Fruit fly (Drosophila melanogaster) whole organism, adult: ENCODE measurements around the gene Pss.

Source experiments
- CG11617 ChIP-seq: fragments of 200-800 bp; sonication (Bioruptor generic); optimal IDR thresholded peaks from 2 replicates; lab custom pipeline; 2017; ENCODE audit warnings: mild to moderate bottlenecking, missing biosample characterization, missing genetic modification reagents, missing genetic modification characterization
- CG12768 ChIP-seq: fragments of 200-800 bp; sonication (Bioruptor generic); optimal IDR thresholded peaks from 2 replicates; lab custom pipeline; 2017; ENCODE audit warnings: missing biosample characterization, missing genetic modification characterization, mild to moderate bottlenecking, moderate library complexity, missing genetic modification reagents
- CG1620 ChIP-seq: fragments of 200-800 bp; sonication (Bioruptor generic); optimal IDR thresholded peaks from 2 replicates; lab custom pipeline; 2016; ENCODE audit warnings: missing biosample characterization, missing genetic modification characterization
- CG33017 ChIP-seq: fragments of 200-800 bp; sonication (Bioruptor generic); optimal IDR thresholded peaks from 2 replicates; lab custom pipeline; 2018; ENCODE audit warnings: missing biosample characterization, mild to moderate bottlenecking, missing genetic modification characterization, moderate library complexity
- CG7045 ChIP-seq: fragments of 200-800 bp; sonication (Bioruptor generic); optimal IDR thresholded peaks from 2 replicates; lab custom pipeline; 2017; ENCODE audit warnings: missing biosample characterization, mild to moderate bottlenecking, missing genetic modification characterization
- Mnt ChIP-seq: fragments of 200-800 bp; sonication (Bioruptor generic); optimal IDR thresholded peaks from 2 replicates; lab custom pipeline; 2016; ENCODE audit warnings: missing biosample characterization, mild to moderate bottlenecking, missing genetic modification characterization
- bab1 ChIP-seq: fragments of 200-800 bp; sonication (Bioruptor generic); optimal IDR thresholded peaks from 3 replicates; lab custom pipeline; 2019; ENCODE audit warnings: missing biosample characterization, mild to moderate bottlenecking, missing genetic modification characterization, moderate library complexity
- kay ChIP-seq: fragments of 200-800 bp; sonication (Bioruptor generic); peaks from one replicate; lab custom pipeline; 2016; ENCODE audit warnings: missing biosample characterization, missing genetic modification characterization, borderline replicate concordance
- tj ChIP-seq: fragments of 200-800 bp; sonication (Bioruptor generic); optimal IDR thresholded peaks from 3 replicates; lab custom pipeline; 2017; ENCODE audit warnings: missing biosample characterization, mild to moderate bottlenecking, missing genetic modification characterization, moderate library complexity

dm6 chr3L:20530347-20531177 is 4.6 kb upstream of the Pss start:
- TF ChIP-seq CG11617 (GFP tag; lab: Kevin White, UChicago) (no peak), CG12768 (GFP tag; lab: Kevin White, UChicago) (no peak), Mnt (no peak), CG1620 (GFP tag; lab: Kevin White, UChicago) (no peak), CG33017 (tag; lab: Kevin White, UChicago) (no peak), kay (GFP tag; lab: Kevin White, UChicago) (no peak), tj (GFP tag; lab: Kevin White, UChicago) (peak; percentile 94), bab1 (GFP tag; lab: Kevin White, UChicago) (no peak), CG7045 (GFP tag; lab: Kevin White, UChicago) (no peak)
